Worm (Caenorhabditis elegans) whole organism, L3 larva: ENCODE results near the gene F49E12.10.
A peak's percentile ranks its signal among the peaks of the same experiment; 100 is the strongest.

Experiments used
- R02D3.7 ChIP-seq: fragments of 150-350 bp; optimal IDR thresholded peaks from 2 replicates; lab custom pipeline; 2014; ENCODE audit warnings: missing biosample characterization, missing genetic modification characterization
- aly-2 ChIP-seq: fragments of 150-350 bp; optimal IDR thresholded peaks from 2 replicates; lab custom pipeline; 2014; ENCODE audit warnings: missing biosample characterization, missing genetic modification characterization
- ceh-82 ChIP-seq: fragments of 150-350 bp; optimal IDR thresholded peaks from 2 replicates; lab custom pipeline; 2014; ENCODE audit warnings: missing biosample characterization, missing genetic modification characterization
- elt-2 ChIP-seq: sonication (generic microtip); optimal IDR thresholded peaks from 2 replicates; lab custom pipeline; 2016; ENCODE audit warnings: missing genetic modification reagents, mild to moderate bottlenecking, missing genetic modification characterization, missing compliant biosample characterization
- fkh-10 ChIP-seq: sonication (generic microtip); optimal IDR thresholded peaks from 2 replicates; lab custom pipeline; 2017; ENCODE audit warnings: missing biosample characterization, missing genetic modification reagents, missing genetic modification characterization
- fkh-2 ChIP-seq: fragments of 150-350 bp; optimal IDR thresholded peaks from 2 replicates; lab custom pipeline; 2014; ENCODE audit warnings: missing biosample characterization, missing genetic modification reagents, missing genetic modification characterization
- hmg-11 ChIP-seq: sonication (generic microtip); optimal IDR thresholded peaks from 2 replicates; lab custom pipeline; 2016; ENCODE audit warnings: missing genetic modification characterization, missing compliant biosample characterization
- jun-1 ChIP-seq: fragments of 150-350 bp; optimal IDR thresholded peaks from 2 replicates; lab custom pipeline; 2014; ENCODE audit warnings: missing biosample characterization, missing genetic modification reagents, missing genetic modification characterization
- lsy-12 ChIP-seq: sonication (generic microtip); optimal IDR thresholded peaks from 2 replicates; lab custom pipeline; 2016; ENCODE audit warnings: mild to moderate bottlenecking, missing genetic modification characterization, missing compliant biosample characterization
- mdl-1 ChIP-seq: fragments of 150-350 bp; optimal IDR thresholded peaks from 2 replicates; lab custom pipeline; 2014; ENCODE audit warnings: missing biosample characterization, missing genetic modification characterization
- mml-1 ChIP-seq: fragments of 150-350 bp; sonication (generic microtip); optimal IDR thresholded peaks from 3 replicates; lab custom pipeline; 2014; ENCODE audit warnings: missing biosample characterization, missing genetic modification characterization
- nfya-1 ChIP-seq: sonication (generic microtip); optimal IDR thresholded peaks from 2 replicates; lab custom pipeline; 2017; ENCODE audit warnings: missing genetic modification characterization, mild to moderate bottlenecking, missing compliant biosample characterization, antibody characterized with exemption, moderate library complexity; ENCODE audit not compliant: insufficient read depth
- nhr-11 ChIP-seq: fragments of 150-350 bp; optimal IDR thresholded peaks from 2 replicates; lab custom pipeline; 2014; ENCODE audit warnings: missing biosample characterization, missing genetic modification characterization
- nhr-23 ChIP-seq: fragments of 150-350 bp; optimal IDR thresholded peaks from 2 replicates; lab custom pipeline; 2014; ENCODE audit warnings: missing biosample characterization, missing genetic modification reagents, missing genetic modification characterization
- nhr-25 ChIP-seq: sonication (generic microtip); optimal IDR thresholded peaks from 2 replicates; lab custom pipeline; 2017; ENCODE audit warnings: missing biosample characterization, missing genetic modification characterization
- nhr-28 ChIP-seq: fragments of 150-350 bp; optimal IDR thresholded peaks from 2 replicates; lab custom pipeline; 2014; ENCODE audit warnings: missing biosample characterization, missing genetic modification characterization
- nhr-43 ChIP-seq: sonication (generic microtip); optimal IDR thresholded peaks from 2 replicates; lab custom pipeline; 2016; ENCODE audit warnings: mild to moderate bottlenecking, missing genetic modification characterization, missing compliant biosample characterization; ENCODE audit not compliant: poor library complexity, severe bottlenecking
- nhr-77 ChIP-seq: fragments of 150-350 bp; optimal IDR thresholded peaks from 2 replicates; lab custom pipeline; 2014; ENCODE audit warnings: missing biosample characterization, missing genetic modification characterization
- pha-4 ChIP-seq: fragments of 150-350 bp; optimal IDR thresholded peaks from 2 replicates; lab custom pipeline; 2014; ENCODE audit warnings: missing biosample characterization, missing genetic modification reagents, missing genetic modification characterization
- pqm-1 ChIP-seq: fragments of 150-350 bp; optimal IDR thresholded peaks from 2 replicates; lab custom pipeline; 2017; ENCODE audit warnings: missing biosample characterization, missing genetic modification characterization, inconsistent platforms
- sea-2 ChIP-seq: fragments of 150-350 bp; sonication (generic microtip); optimal IDR thresholded peaks from 4 replicates; lab custom pipeline; 2014; ENCODE audit warnings: missing biosample characterization, missing genetic modification reagents, missing genetic modification characterization
- skn-1 ChIP-seq: fragments of 150-350 bp; optimal IDR thresholded peaks from 2 replicates; lab custom pipeline; 2014; ENCODE audit warnings: missing biosample characterization, missing genetic modification characterization
- snpc-4 ChIP-seq: fragments of 150-350 bp; optimal IDR thresholded peaks from 2 replicates; lab custom pipeline; 2014; ENCODE audit warnings: missing biosample characterization, missing genetic modification characterization
- tbx-2 ChIP-seq: sonication (generic microtip); optimal IDR thresholded peaks from 2 replicates; lab custom pipeline; 2016; ENCODE audit warnings: mild to moderate bottlenecking, missing genetic modification characterization, missing compliant biosample characterization
- unc-39 ChIP-seq: sonication (generic microtip); optimal IDR thresholded peaks from 4 replicates; lab custom pipeline; 2017; ENCODE audit warnings: missing biosample characterization, missing genetic modification characterization
- unc-62 ChIP-seq: fragments of 150-350 bp; sonication (generic microtip); optimal IDR thresholded peaks from 4 replicates; lab custom pipeline; 2014; ENCODE audit warnings: missing biosample characterization, missing genetic modification reagents, missing genetic modification characterization

F49E12.10 gene

ce11 chrII:8441519-8441918 lies 50.7 kb downstream of the F49E12.10 start:
- no peak for TF ChIP-seq unc-62 (GFP tag; lab: Kevin White, UChicago)
- TF ChIP-seq pqm-1 (tag; lab: Kevin White, UChicago), result no peak
- peak; percentile 18 for TF ChIP-seq tbx-2 (tag; lab: Kevin White, UChicago)
- no peak for TF ChIP-seq aly-2 (tag; lab: Kevin White, UChicago)
- no peak for TF ChIP-seq nfya-1 (tag; lab: Kevin White, UChicago)
- TF ChIP-seq nhr-11 (tag; lab: Kevin White, UChicago), result no peak
- no peak for TF ChIP-seq lsy-12
- no peak for TF ChIP-seq R02D3.7
- no peak for TF ChIP-seq mdl-1 (tag; lab: Kevin White, UChicago)
- no peak for TF ChIP-seq mml-1 (tag; lab: Kevin White, UChicago)
- TF ChIP-seq ceh-82, result no peak
- no peak for TF ChIP-seq nhr-25 (tag; lab: Kevin White, UChicago)
- peak; percentile 6 for TF ChIP-seq nhr-23 (tag; lab: Kevin White, UChicago)
- no peak for TF ChIP-seq skn-1 (tag; lab: Kevin White, UChicago)
- no peak for TF ChIP-seq sea-2
- TF ChIP-seq fkh-2, result no peak
- TF ChIP-seq nhr-77, result no peak
- no peak for TF ChIP-seq snpc-4 (tag; lab: Kevin White, UChicago)
- TF ChIP-seq jun-1, result no peak
- no peak for TF ChIP-seq nhr-28 (tag; lab: Kevin White, UChicago)
- TF ChIP-seq elt-2 (tag; lab: Kevin White, UChicago), result no peak
- TF ChIP-seq nhr-43 (tag; lab: Kevin White, UChicago), result peak; percentile 33
- TF ChIP-seq pha-4 (tag; lab: Kevin White, UChicago), result no peak
- TF ChIP-seq fkh-10 (GFP tag; lab: Kevin White, UChicago), result no peak
- no peak for TF ChIP-seq hmg-11 (tag; lab: Kevin White, UChicago)
- no peak for TF ChIP-seq unc-39 (tag; lab: Kevin White, UChicago)
